Fruit fly (Drosophila melanogaster) whole organism, embryonic: ENCODE data around the gene Phb1.
A peak's percentile ranks its signal among the peaks of the same experiment; 100 is the strongest.

ENCODE experiments used
- ATbp ChIP-seq: fragments of 200-800 bp; sonication (Bioruptor generic); optimal IDR thresholded peaks from 2 replicates; lab custom pipeline; 2017; ENCODE audit warnings: missing biosample characterization, mild to moderate bottlenecking, missing genetic modification characterization, missing genetic modification reagents
- Bgb ChIP-seq: fragments of 200-800 bp; sonication (Bioruptor generic); IDR thresholded peaks from 2 replicates; pipeline ENCODE4 v1.3.6; 2022; ENCODE audit warnings: missing biosample characterization, missing genetic modification characterization; ENCODE audit not compliant: partially characterized antibody
- CG10267 ChIP-seq: fragments of 200-800 bp; sonication (Bioruptor generic); optimal IDR thresholded peaks from 2 replicates; lab custom pipeline; 2018; ENCODE audit warnings: missing biosample characterization, mild to moderate bottlenecking, missing genetic modification characterization, moderate library complexity
- CG10274 ChIP-seq: fragments of 200-800 bp; sonication (Bioruptor generic); optimal IDR thresholded peaks from 3 replicates; lab custom pipeline; 2017; ENCODE audit warnings: missing biosample characterization, mild to moderate bottlenecking, missing genetic modification characterization
- CG12104 ChIP-seq: fragments of 200-800 bp; sonication (Bioruptor generic); optimal IDR thresholded peaks from 3 replicates; lab custom pipeline; 2016; ENCODE audit warnings: missing biosample characterization, missing genetic modification characterization
- CG14710 ChIP-seq: fragments of 200-800 bp; sonication (Bioruptor generic); optimal IDR thresholded peaks from 3 replicates; lab custom pipeline; 2019; ENCODE audit warnings: missing biosample characterization, mild to moderate bottlenecking, missing genetic modification characterization, moderate library complexity
- CG15073 ChIP-seq: fragments of 200-800 bp; sonication (Bioruptor generic); optimal IDR thresholded peaks from 2 replicates; lab custom pipeline; 2016; ENCODE audit warnings: missing biosample characterization, missing genetic modification characterization
- CG15696 ChIP-seq: fragments of 200-800 bp; sonication (Bioruptor generic); optimal IDR thresholded peaks from 2 replicates; lab custom pipeline; 2019; ENCODE audit warnings: missing biosample characterization, mild to moderate bottlenecking, missing genetic modification characterization, moderate library complexity
- CG16813 ChIP-seq: fragments of 200-800 bp; sonication (Bioruptor generic); IDR thresholded peaks from 3 replicates; pipeline ENCODE4 v1.3.6; 2022; ENCODE audit warnings: missing biosample characterization, missing genetic modification characterization; ENCODE audit not compliant: partially characterized antibody
- CG2116 ChIP-seq: fragments of 200-800 bp; sonication (Bioruptor generic); optimal IDR thresholded peaks from 3 replicates; lab custom pipeline; 2018; ENCODE audit warnings: missing biosample characterization, mild to moderate bottlenecking, missing genetic modification characterization
- CG2202 ChIP-seq: fragments of 200-800 bp; sonication (Bioruptor generic); optimal IDR thresholded peaks from 2 replicates; lab custom pipeline; 2018; ENCODE audit warnings: missing biosample characterization, mild to moderate bottlenecking, missing genetic modification characterization
- CG31388 ChIP-seq: fragments of 200-800 bp; sonication (Bioruptor generic); optimal IDR thresholded peaks from 2 replicates; lab custom pipeline; 2016; ENCODE audit warnings: missing biosample characterization, missing genetic modification characterization
- CG32767 ChIP-seq: fragments of 200-800 bp; sonication (Bioruptor generic); IDR thresholded peaks from 2 replicates; pipeline ENCODE4 v1.3.6; 2022; ENCODE audit warnings: missing biosample characterization, missing genetic modification characterization
- CG7745 ChIP-seq: fragments of 200-800 bp; sonication (Bioruptor generic); optimal IDR thresholded peaks from 2 replicates; lab custom pipeline; 2018; ENCODE audit warnings: missing biosample characterization, mild to moderate bottlenecking, missing genetic modification characterization, moderate library complexity
- CG8478 ChIP-seq: fragments of >200 bp; optimal IDR thresholded peaks from 2 replicates; lab custom pipeline; 2018
- CG9609 ChIP-seq: fragments of 200-800 bp; sonication (Bioruptor generic); optimal IDR thresholded peaks from 3 replicates; lab custom pipeline; 2016; ENCODE audit warnings: missing biosample characterization, missing genetic modification characterization
- CG9817 ChIP-seq: fragments of 200-800 bp; sonication (Bioruptor generic); optimal IDR thresholded peaks from 2 replicates; lab custom pipeline; 2018; ENCODE audit warnings: missing biosample characterization, mild to moderate bottlenecking, missing genetic modification characterization, moderate library complexity
- D ChIP-seq, 2 experiments: fragments of 200-800 bp in 1 of 2; fragments of >200 bp in 1 of 2; sonication (Bioruptor generic) in 1 of 2; optimal IDR thresholded peaks; 2 replicates in 1 of 2; 3 replicates in 1 of 2; lab custom pipeline; 2017; ENCODE audit warnings: mild to moderate bottlenecking in 1 of 2, missing biosample characterization in 1 of 2, missing genetic modification characterization in 1 of 2, missing genetic modification reagents in 1 of 2
- Dbx ChIP-seq: fragments of 200-800 bp; sonication (Bioruptor generic); IDR thresholded peaks from 3 replicates; pipeline ENCODE4 v1.3.6; 2022; ENCODE audit warnings: missing biosample characterization, missing genetic modification characterization
- Deaf1 ChIP-seq: fragments of 200-800 bp; optimal IDR thresholded peaks from 3 replicates; lab custom pipeline; 2019; ENCODE audit warnings: missing biosample characterization, mild to moderate bottlenecking, missing genetic modification characterization, moderate library complexity
- Drgx ChIP-seq: fragments of 200-800 bp; sonication (Bioruptor generic); IDR thresholded peaks from 2 replicates; pipeline ENCODE4 v1.3.6; 2022; ENCODE audit warnings: missing biosample characterization, missing genetic modification characterization
- HHEX ChIP-seq: fragments of 200-800 bp; sonication (Bioruptor generic); optimal IDR thresholded peaks from 3 replicates; lab custom pipeline; 2017; ENCODE audit warnings: missing biosample characterization, mild to moderate bottlenecking, missing genetic modification characterization, missing genetic modification reagents
- HmgD ChIP-seq: fragments of 200-800 bp; sonication (Bioruptor generic); optimal IDR thresholded peaks from 3 replicates; lab custom pipeline; 2016; ENCODE audit warnings: missing biosample characterization, missing genetic modification characterization
- Lpt ChIP-seq: fragments of >200 bp; optimal IDR thresholded peaks from 2 replicates; lab custom pipeline; 2018; ENCODE audit warnings: missing biosample characterization, missing genetic modification characterization
- Max ChIP-seq: fragments of 200-800 bp; sonication (Bioruptor generic); optimal IDR thresholded peaks from 2 replicates; lab custom pipeline; 2016; ENCODE audit warnings: missing biosample characterization, mild to moderate bottlenecking, missing genetic modification characterization
- Med ChIP-seq: fragments of 200-800 bp; sonication (Bioruptor generic); peaks from one replicate; lab custom pipeline; 2016; ENCODE audit warnings: missing biosample characterization, missing genetic modification characterization, mild to moderate bottlenecking, inconsistent platforms, moderate library complexity
- Spps ChIP-seq: fragments of 200-800 bp; sonication (Bioruptor generic); optimal IDR thresholded peaks from 2 replicates; lab custom pipeline; 2018; ENCODE audit warnings: missing biosample characterization, mild to moderate bottlenecking, missing genetic modification characterization
- Xbp1 ChIP-seq: fragments of 200-800 bp; sonication (Bioruptor generic); optimal IDR thresholded peaks from 3 replicates; lab custom pipeline; 2016; ENCODE audit warnings: missing biosample characterization, mild to moderate bottlenecking, missing genetic modification characterization
- abd-A ChIP-seq: fragments of 200-800 bp; sonication (Bioruptor generic); optimal IDR thresholded peaks from 3 replicates; lab custom pipeline; 2019; ENCODE audit warnings: missing biosample characterization, mild to moderate bottlenecking, missing genetic modification characterization, moderate library complexity
- ap ChIP-seq: fragments of 200-800 bp; sonication (Bioruptor generic); IDR thresholded peaks from 2 replicates; pipeline ENCODE4 v1.3.6; 2022; ENCODE audit warnings: missing biosample characterization, missing genetic modification characterization
- ase ChIP-seq: fragments of 200-800 bp; sonication (Bioruptor generic); IDR thresholded peaks from 3 replicates; pipeline ENCODE4 v1.3.6; 2022; ENCODE audit warnings: missing biosample characterization, missing genetic modification characterization
- ato ChIP-seq: fragments of 200-800 bp; sonication (Bioruptor generic); IDR thresholded peaks from 2 replicates; pipeline ENCODE4 v1.3.6; 2022; ENCODE audit warnings: missing biosample characterization, missing genetic modification characterization; ENCODE audit not compliant: partially characterized antibody
- chm ChIP-seq: fragments of 200-800 bp; sonication (Bioruptor generic); IDR thresholded peaks from 2 replicates; pipeline ENCODE4 v1.3.6; 2022; ENCODE audit warnings: missing biosample characterization, missing genetic modification characterization
- crp ChIP-seq, 2 experiments: fragments of 200-800 bp; sonication (Bioruptor generic); optimal IDR thresholded peaks; 2 replicates in 1 of 2; 3 replicates in 1 of 2; lab custom pipeline; 2017; ENCODE audit warnings: missing biosample characterization in 2 of 2, missing genetic modification characterization in 2 of 2, mild to moderate bottlenecking in 1 of 2, moderate library complexity in 1 of 2
- dan ChIP-seq: fragments of 200-800 bp; sonication (Bioruptor generic); IDR thresholded peaks from 2 replicates; pipeline ENCODE4 v1.3.6; 2022; ENCODE audit warnings: missing biosample characterization, missing genetic modification characterization
- dmrt99B ChIP-seq: fragments of 200-800 bp; sonication (Bioruptor generic); optimal IDR thresholded peaks from 2 replicates; lab custom pipeline; 2018; ENCODE audit warnings: missing biosample characterization, mild to moderate bottlenecking, missing genetic modification characterization, moderate library complexity
- en ChIP-seq: fragments of 200-800 bp; sonication (Bioruptor generic); optimal IDR thresholded peaks from 2 replicates; lab custom pipeline; 2016; ENCODE audit warnings: missing biosample characterization, missing genetic modification characterization
- fd102C ChIP-seq: fragments of 200-800 bp; sonication (Bioruptor generic); optimal IDR thresholded peaks from 2 replicates; lab custom pipeline; 2018; ENCODE audit warnings: missing biosample characterization, mild to moderate bottlenecking, missing genetic modification characterization, moderate library complexity
- gcm ChIP-seq: fragments of 200-800 bp; sonication (Bioruptor generic); optimal IDR thresholded peaks from 2 replicates; lab custom pipeline; 2019; ENCODE audit warnings: missing biosample characterization, mild to moderate bottlenecking, missing genetic modification characterization, moderate library complexity
- gro ChIP-seq: fragments of 200-800 bp; sonication (Bioruptor generic); optimal IDR thresholded peaks from 2 replicates; lab custom pipeline; 2016; ENCODE audit warnings: missing biosample characterization, missing genetic modification characterization
- hbn ChIP-seq: fragments of 200-800 bp; sonication (Bioruptor generic); IDR thresholded peaks from 2 replicates; pipeline ENCODE4 v1.3.6; 2022; ENCODE audit warnings: missing biosample characterization, missing genetic modification characterization; ENCODE audit not compliant: partially characterized antibody
- ind ChIP-seq: fragments of 200-800 bp; sonication (Bioruptor generic); optimal IDR thresholded peaks from 3 replicates; lab custom pipeline; 2016; ENCODE audit warnings: missing biosample characterization, missing genetic modification characterization
- kay ChIP-seq: fragments of 200-800 bp; sonication (Bioruptor generic); optimal IDR thresholded peaks from 2 replicates; lab custom pipeline; 2016; ENCODE audit warnings: missing biosample characterization, missing genetic modification characterization
- knrl ChIP-seq: fragments of 200-800 bp; sonication (Bioruptor generic); IDR thresholded peaks from 3 replicates; pipeline ENCODE4 v1.3.6; 2022; ENCODE audit warnings: missing biosample characterization, missing genetic modification characterization; ENCODE audit not compliant: partially characterized antibody
- mirr ChIP-seq: fragments of 200-800 bp; sonication (Bioruptor generic); optimal IDR thresholded peaks from 3 replicates; lab custom pipeline; 2018; ENCODE audit warnings: missing biosample characterization, mild to moderate bottlenecking, missing genetic modification characterization
- pb ChIP-seq: fragments of 200-800 bp; sonication (Bioruptor generic); optimal IDR thresholded peaks from 3 replicates; lab custom pipeline; 2016; ENCODE audit warnings: missing biosample characterization, missing genetic modification characterization
- rib ChIP-seq: fragments of 200-800 bp; sonication (Bioruptor generic); IDR thresholded peaks from 2 replicates; pipeline ENCODE4 v1.3.6; 2022; ENCODE audit warnings: missing biosample characterization, missing genetic modification characterization
- sima ChIP-seq: fragments of 200-800 bp; sonication (Bioruptor generic); optimal IDR thresholded peaks from 2 replicates; lab custom pipeline; 2016; ENCODE audit warnings: missing biosample characterization, missing genetic modification characterization
- slbo ChIP-seq: fragments of 200-800 bp; sonication (Bioruptor generic); IDR thresholded peaks from 2 replicates; pipeline ENCODE4 v1.3.6; 2022; ENCODE audit warnings: missing biosample characterization, missing genetic modification characterization
- slp2 ChIP-seq: fragments of 200-800 bp; sonication (Bioruptor generic); optimal IDR thresholded peaks from 2 replicates; lab custom pipeline; 2016; ENCODE audit warnings: missing biosample characterization, missing genetic modification characterization
- trh ChIP-seq: fragments of 200-800 bp; sonication (Bioruptor generic); optimal IDR thresholded peaks from 2 replicates; lab custom pipeline; 2016; ENCODE audit warnings: missing biosample characterization, missing genetic modification characterization
- z ChIP-seq: fragments of 200-800 bp; sonication (Bioruptor generic); IDR thresholded peaks from 3 replicates; pipeline ENCODE4 v1.3.6; 2022; ENCODE audit warnings: missing biosample characterization, missing genetic modification characterization

The Phb1 gene

dm6 chr2L:19140984-19141262 is 17.3 kb upstream of the Phb1 start (continued):
- no peak for TF ChIP-seq D (optimal IDR thresholded peaks at IDR 0.05; lab: Kevin White, UChicago)
- no peak for TF ChIP-seq D (GFP tag; optimal IDR thresholded peaks at IDR 0.05; lab: Kevin White, UChicago)
- TF ChIP-seq trh, result no peak
- TF ChIP-seq CG9609, result peak; percentile 5
- TF ChIP-seq Spps (tag; lab: Kevin White, UChicago), result no peak
- no peak for TF ChIP-seq chm (GFP tag; lab: Robert Waterston, UW)
- TF ChIP-seq slbo, result peak; percentile 72
- TF ChIP-seq CG16813 (GFP tag; lab: Robert Waterston, UW), result no peak
- no peak for TF ChIP-seq Deaf1 (tag; lab: Kevin White, UChicago)
- TF ChIP-seq gro (GFP tag; lab: Kevin White, UChicago), result peak; percentile 53
- TF ChIP-seq Lpt (GFP tag; lab: Kevin White, UChicago), result no peak
- TF ChIP-seq Max (GFP tag; lab: Kevin White, UChicago), result peak; percentile 27
- no peak for TF ChIP-seq CG2116 (GFP tag; lab: Kevin White, UChicago)
- peak; percentile 30; the same call in 1 of the 2 replicates for TF ChIP-seq Drgx (GFP tag; lab: Robert Waterston, UW)
- TF ChIP-seq Dbx (GFP tag; lab: Robert Waterston, UW), result peak; percentile 73; the same call in 2 of the 3 replicates
- TF ChIP-seq CG7745 (tag; lab: Kevin White, UChicago), result no peak
- no peak for TF ChIP-seq CG12104
- no peak for TF ChIP-seq abd-A
- no peak for TF ChIP-seq CG10267 (tag; lab: Kevin White, UChicago)
- TF ChIP-seq CG14710 (tag; lab: Kevin White, UChicago), result no peak
- TF ChIP-seq HmgD, result no peak
- no peak for TF ChIP-seq HHEX
- peak; percentile 19 for TF ChIP-seq dmrt99B
- no peak for TF ChIP-seq hbn (GFP tag; lab: Robert Waterston, UW)
- TF ChIP-seq pb, result no peak
- 0 out of 2 replicates have a peak, but pooled peaks have one; percentile 27 for TF ChIP-seq rib (GFP tag; lab: Robert Waterston, UW)
- no peak for TF ChIP-seq gcm (GFP tag; lab: Kevin White, UChicago)
- TF ChIP-seq kay (GFP tag; lab: Kevin White, UChicago), result no peak
- TF ChIP-seq CG2202 (tag; lab: Kevin White, UChicago), result no peak
- no peak; the same call in 1 of the 2 replicates for TF ChIP-seq CG32767 (GFP tag; lab: Robert Waterston, UW)
- TF ChIP-seq CG10274 (GFP tag; lab: Kevin White, UChicago), result no peak
- TF ChIP-seq Bgb, result no peak
- TF ChIP-seq sima (GFP tag; lab: Kevin White, UChicago), result no peak
- TF ChIP-seq ind (GFP tag; lab: Kevin White, UChicago), result peak; percentile 13
- peak; percentile 30 for TF ChIP-seq CG9817 (tag; lab: Kevin White, UChicago)
- no peak for TF ChIP-seq CG15073 (GFP tag; lab: Kevin White, UChicago)
- no peak for TF ChIP-seq CG8478 (lab: Kevin White, UChicago)
- no peak for TF ChIP-seq ATbp
- no peak for TF ChIP-seq dan
- TF ChIP-seq ap (GFP tag; lab: Robert Waterston, UW), result no peak
- TF ChIP-seq ato (GFP tag; lab: Robert Waterston, UW), result no peak
- TF ChIP-seq knrl (GFP tag; lab: Robert Waterston, UW), result no peak
- TF ChIP-seq crp (GFP tag; optimal IDR thresholded peaks at IDR 0.05; lab: Kevin White, UChicago), result no peak
- TF ChIP-seq CG31388 (GFP tag; lab: Kevin White, UChicago), result no peak
- no peak for TF ChIP-seq fd102C (GFP tag; lab: Kevin White, UChicago)
- TF ChIP-seq en (GFP tag; lab: Kevin White, UChicago), result no peak
- TF ChIP-seq Xbp1, result no peak
- no peak for TF ChIP-seq mirr
- TF ChIP-seq slp2 (GFP tag; lab: Kevin White, UChicago), result no peak
- no peak for TF ChIP-seq ase (GFP tag; lab: Robert Waterston, UW)
- TF ChIP-seq z (GFP tag; lab: Robert Waterston, UW), result no peak
- TF ChIP-seq CG15696 (tag; lab: Kevin White, UChicago), result no peak
- TF ChIP-seq Med (GFP tag; lab: Kevin White, UChicago), result peak; percentile 91
